Fruit fly (Drosophila melanogaster) whole organism, embryonic: ENCODE measurements around the gene Kua.

Source experiments
- Ada2b ChIP-seq: fragments of 200-800 bp; sonication (Bioruptor generic); IDR thresholded peaks from 2 replicates; pipeline ENCODE4 v1.3.6; 2022; ENCODE audit warnings: missing biosample characterization, missing genetic modification characterization
- Antp ChIP-seq: fragments of 200-800 bp; sonication (Bioruptor generic); optimal IDR thresholded peaks from 3 replicates; lab custom pipeline; 2016; ENCODE audit warnings: missing biosample characterization, missing genetic modification characterization
- CG10321 ChIP-seq: fragments of 200-800 bp; sonication (Bioruptor generic); IDR thresholded peaks from 2 replicates; pipeline ENCODE4 v1.3.6; 2022; ENCODE audit warnings: missing biosample characterization, missing genetic modification characterization
- CG10959 ChIP-seq: fragments of 200-800 bp; sonication (Bioruptor generic); IDR thresholded peaks from 2 replicates; pipeline ENCODE4 v1.3.6; 2022; ENCODE audit warnings: missing biosample characterization, missing genetic modification characterization
- CG11085 ChIP-seq: fragments of 200-800 bp; sonication (Bioruptor generic); IDR thresholded peaks from 2 replicates; pipeline ENCODE4 v1.3.6; 2022; ENCODE audit warnings: missing biosample characterization, missing genetic modification characterization
- CG11695 ChIP-seq: fragments of 200-800 bp; sonication (Bioruptor generic); IDR thresholded peaks from 3 replicates; pipeline ENCODE4 v1.3.6; 2022; ENCODE audit warnings: missing biosample characterization, missing genetic modification characterization
- CG11723 ChIP-seq: fragments of 200-800 bp; sonication (Bioruptor generic); optimal IDR thresholded peaks from 2 replicates; lab custom pipeline; 2017; ENCODE audit warnings: missing biosample characterization, mild to moderate bottlenecking, missing genetic modification characterization
- CG12744 ChIP-seq: fragments of 200-800 bp; sonication (Bioruptor generic); optimal IDR thresholded peaks from 2 replicates; lab custom pipeline; 2016; ENCODE audit warnings: missing biosample characterization, missing genetic modification characterization
- CG13624 ChIP-seq: fragments of 200-800 bp; sonication (Bioruptor generic); optimal IDR thresholded peaks from 2 replicates; lab custom pipeline; 2016; ENCODE audit warnings: missing biosample characterization, missing genetic modification characterization
- CG14860 ChIP-seq: fragments of 200-800 bp; sonication (Bioruptor generic); IDR thresholded peaks from 3 replicates; pipeline ENCODE4 v1.3.6; 2022; ENCODE audit warnings: missing biosample characterization, missing genetic modification characterization; ENCODE audit not compliant: partially characterized antibody
- CG15073 ChIP-seq: fragments of 200-800 bp; sonication (Bioruptor generic); optimal IDR thresholded peaks from 2 replicates; lab custom pipeline; 2016; ENCODE audit warnings: missing biosample characterization, missing genetic modification characterization
- CG1529 ChIP-seq: fragments of 200-800 bp; sonication (Bioruptor generic); optimal IDR thresholded peaks from 3 replicates; lab custom pipeline; 2018; ENCODE audit warnings: missing biosample characterization, missing genetic modification characterization
- CG16863 ChIP-seq: fragments of 200-800 bp; sonication (Bioruptor generic); optimal IDR thresholded peaks from 3 replicates; lab custom pipeline; 2016; ENCODE audit warnings: missing biosample characterization, missing genetic modification characterization
- CG17802 ChIP-seq: fragments of 200-800 bp; sonication (Bioruptor generic); optimal IDR thresholded peaks from 2 replicates; lab custom pipeline; 2018; ENCODE audit warnings: missing biosample characterization, mild to moderate bottlenecking, missing genetic modification characterization, moderate library complexity
- CG17829 ChIP-seq: fragments of 200-800 bp; optimal IDR thresholded peaks from 2 replicates; lab custom pipeline; 2019; ENCODE audit warnings: missing biosample characterization, mild to moderate bottlenecking, missing genetic modification characterization, moderate library complexity
- CG1832 ChIP-seq: fragments of 200-800 bp; sonication (Bioruptor generic); optimal IDR thresholded peaks from 2 replicates; lab custom pipeline; 2017; ENCODE audit warnings: missing biosample characterization, mild to moderate bottlenecking, missing genetic modification characterization, inconsistent platforms
- CG2129 ChIP-seq: fragments of 200-800 bp; sonication (Bioruptor generic); IDR thresholded peaks from 2 replicates; pipeline ENCODE4 v1.3.6; 2022; ENCODE audit warnings: missing biosample characterization, missing genetic modification characterization; ENCODE audit not compliant: partially characterized antibody
- CG2678 ChIP-seq: fragments of 200-800 bp; sonication (Bioruptor generic); optimal IDR thresholded peaks from 3 replicates; lab custom pipeline; 2019; ENCODE audit warnings: missing biosample characterization, mild to moderate bottlenecking, missing genetic modification characterization, moderate library complexity
- CG31388 ChIP-seq: fragments of 200-800 bp; sonication (Bioruptor generic); optimal IDR thresholded peaks from 2 replicates; lab custom pipeline; 2016; ENCODE audit warnings: missing biosample characterization, missing genetic modification characterization
- CG31441 ChIP-seq: fragments of 200-800 bp; sonication (Bioruptor generic); IDR thresholded peaks from 2 replicates; pipeline ENCODE4 v1.3.6; 2022; ENCODE audit warnings: missing biosample characterization, missing genetic modification characterization
- CG3407 ChIP-seq: fragments of 200-800 bp; sonication (Bioruptor generic); optimal IDR thresholded peaks from 2 replicates; lab custom pipeline; 2018; ENCODE audit warnings: missing biosample characterization, mild to moderate bottlenecking, missing genetic modification characterization
- CG4820 ChIP-seq: fragments of 200-800 bp; sonication (Bioruptor generic); optimal IDR thresholded peaks from 3 replicates; lab custom pipeline; 2016; ENCODE audit warnings: missing biosample characterization, missing genetic modification characterization
- CG5953 ChIP-seq: fragments of 200-800 bp; sonication (Bioruptor generic); IDR thresholded peaks from 2 replicates; pipeline ENCODE4 v1.3.6; 2022; ENCODE audit warnings: missing biosample characterization, missing genetic modification characterization
- CG7372 ChIP-seq: fragments of 200-800 bp; sonication (Bioruptor generic); IDR thresholded peaks from 2 replicates; pipeline ENCODE4 v1.3.6; 2022; ENCODE audit warnings: missing biosample characterization, missing genetic modification characterization
- CG7786 ChIP-seq: fragments of 200-800 bp; sonication (Bioruptor generic); optimal IDR thresholded peaks from 2 replicates; lab custom pipeline; 2016; ENCODE audit warnings: missing biosample characterization, missing genetic modification characterization
- CG7987 ChIP-seq: fragments of 200-800 bp; sonication (Bioruptor generic); optimal IDR thresholded peaks from 2 replicates; lab custom pipeline; 2018; ENCODE audit warnings: missing biosample characterization, mild to moderate bottlenecking, missing genetic modification characterization, moderate library complexity
- CG8089 ChIP-seq: fragments of 200-800 bp; sonication (Bioruptor generic); optimal IDR thresholded peaks from 3 replicates; lab custom pipeline; 2016; ENCODE audit warnings: missing biosample characterization, missing genetic modification characterization
- CoRest ChIP-seq: fragments of 200-800 bp; sonication (Bioruptor generic); optimal IDR thresholded peaks from 3 replicates; lab custom pipeline; 2018; ENCODE audit warnings: missing biosample characterization, mild to moderate bottlenecking, missing genetic modification characterization, moderate library complexity
- E2f1 ChIP-seq: fragments of 200-800 bp; sonication (Bioruptor generic); IDR thresholded peaks from 2 replicates; pipeline ENCODE4 v1.3.6; 2022; ENCODE audit warnings: missing biosample characterization, missing genetic modification characterization
- Fer3 ChIP-seq: fragments of 200-800 bp; sonication (Bioruptor generic); optimal IDR thresholded peaks from 2 replicates; lab custom pipeline; 2018; ENCODE audit warnings: missing biosample characterization, mild to moderate bottlenecking, missing genetic modification characterization, moderate library complexity
- Jarid2 ChIP-seq: fragments of 200-800 bp; sonication (Bioruptor generic); optimal IDR thresholded peaks from 3 replicates; lab custom pipeline; 2017; ENCODE audit warnings: mild to moderate bottlenecking, missing biosample characterization, missing genetic modification reagents, missing genetic modification characterization
- MBD-R2 ChIP-seq: fragments of 200-800 bp; sonication (Bioruptor generic); IDR thresholded peaks from 2 replicates; pipeline ENCODE4 v1.3.6; 2022; ENCODE audit warnings: missing biosample characterization, missing genetic modification characterization
- Rfx ChIP-seq: fragments of 200-800 bp; sonication (Bioruptor generic); IDR thresholded peaks from 2 replicates; pipeline ENCODE4 v1.3.6; 2022; ENCODE audit warnings: missing biosample characterization, missing genetic modification characterization
- Spps ChIP-seq: fragments of 200-800 bp; sonication (Bioruptor generic); optimal IDR thresholded peaks from 2 replicates; lab custom pipeline; 2018; ENCODE audit warnings: missing biosample characterization, mild to moderate bottlenecking, missing genetic modification characterization
- Vsx1 ChIP-seq: fragments of 200-800 bp; sonication (Bioruptor generic); optimal IDR thresholded peaks from 2 replicates; lab custom pipeline; 2017; ENCODE audit warnings: missing biosample characterization, mild to moderate bottlenecking, missing genetic modification characterization, missing genetic modification reagents
- Xbp1 ChIP-seq: fragments of 200-800 bp; sonication (Bioruptor generic); optimal IDR thresholded peaks from 3 replicates; lab custom pipeline; 2016; ENCODE audit warnings: missing biosample characterization, mild to moderate bottlenecking, missing genetic modification characterization
- bigmax ChIP-seq: fragments of 200-800 bp; sonication (Bioruptor generic); optimal IDR thresholded peaks from 2 replicates; lab custom pipeline; 2018; ENCODE audit warnings: missing biosample characterization, mild to moderate bottlenecking, missing genetic modification characterization
- br ChIP-seq: fragments of >200 bp; optimal IDR thresholded peaks from 2 replicates; lab custom pipeline; 2017
- btn ChIP-seq: fragments of 200-800 bp; sonication (Bioruptor generic); optimal IDR thresholded peaks from 2 replicates; lab custom pipeline; 2016; ENCODE audit warnings: missing biosample characterization, missing genetic modification characterization
- chn ChIP-seq: fragments of 200-800 bp; sonication (Bioruptor generic); optimal IDR thresholded peaks from 2 replicates; lab custom pipeline; 2016; ENCODE audit warnings: missing biosample characterization, missing genetic modification characterization
- dysf ChIP-seq: fragments of 200-800 bp; sonication (Bioruptor generic); IDR thresholded peaks from 3 replicates; pipeline ENCODE4 v1.3.6; 2022; ENCODE audit warnings: missing biosample characterization, missing genetic modification characterization
- fru ChIP-seq: fragments of >200 bp; optimal IDR thresholded peaks from 2 replicates; lab custom pipeline; 2017
- gem ChIP-seq: fragments of 200-800 bp; sonication (Bioruptor generic); optimal IDR thresholded peaks from 2 replicates; lab custom pipeline; 2019; ENCODE audit warnings: missing biosample characterization, mild to moderate bottlenecking, missing genetic modification characterization, moderate library complexity
- hth ChIP-seq: fragments of >200 bp; optimal IDR thresholded peaks from 2 replicates; lab custom pipeline; 2017; ENCODE audit warnings: inconsistent platforms
- otp ChIP-seq: fragments of 200-800 bp; sonication (Bioruptor generic); IDR thresholded peaks from 3 replicates; pipeline ENCODE4, ENCODE4 v1.3.6; 2022; ENCODE audit warnings: missing biosample characterization, missing genetic modification characterization
- pb ChIP-seq: fragments of 200-800 bp; sonication (Bioruptor generic); optimal IDR thresholded peaks from 3 replicates; lab custom pipeline; 2016; ENCODE audit warnings: missing biosample characterization, missing genetic modification characterization
- ranshi ChIP-seq: fragments of 200-800 bp; sonication (Bioruptor generic); IDR thresholded peaks from 2 replicates; pipeline ENCODE4 v1.3.6; 2022; ENCODE audit warnings: missing biosample characterization, missing genetic modification characterization
- sens ChIP-seq: fragments of 200-800 bp; sonication (Bioruptor generic); peaks from one replicate; lab custom pipeline; 2016; ENCODE audit warnings: missing biosample characterization, missing genetic modification characterization
- sna ChIP-seq: fragments of 200-800 bp; sonication (Bioruptor generic); IDR thresholded peaks from 2 replicates; pipeline ENCODE4 v1.3.6; 2022; ENCODE audit warnings: missing biosample characterization, missing genetic modification characterization; ENCODE audit not compliant: partially characterized antibody
- toy ChIP-seq: fragments of 200-800 bp; sonication (Bioruptor generic); IDR thresholded peaks from 2 replicates; pipeline ENCODE4 v1.3.6; 2022; ENCODE audit warnings: missing biosample characterization, missing genetic modification characterization
- zen2 ChIP-seq: fragments of 200-800 bp; sonication (Bioruptor generic); IDR thresholded peaks from 3 replicates; pipeline ENCODE4 v1.3.6; 2022; ENCODE audit warnings: missing biosample characterization, missing genetic modification characterization; ENCODE audit not compliant: partially characterized antibody

Gene Kua

DNA sequence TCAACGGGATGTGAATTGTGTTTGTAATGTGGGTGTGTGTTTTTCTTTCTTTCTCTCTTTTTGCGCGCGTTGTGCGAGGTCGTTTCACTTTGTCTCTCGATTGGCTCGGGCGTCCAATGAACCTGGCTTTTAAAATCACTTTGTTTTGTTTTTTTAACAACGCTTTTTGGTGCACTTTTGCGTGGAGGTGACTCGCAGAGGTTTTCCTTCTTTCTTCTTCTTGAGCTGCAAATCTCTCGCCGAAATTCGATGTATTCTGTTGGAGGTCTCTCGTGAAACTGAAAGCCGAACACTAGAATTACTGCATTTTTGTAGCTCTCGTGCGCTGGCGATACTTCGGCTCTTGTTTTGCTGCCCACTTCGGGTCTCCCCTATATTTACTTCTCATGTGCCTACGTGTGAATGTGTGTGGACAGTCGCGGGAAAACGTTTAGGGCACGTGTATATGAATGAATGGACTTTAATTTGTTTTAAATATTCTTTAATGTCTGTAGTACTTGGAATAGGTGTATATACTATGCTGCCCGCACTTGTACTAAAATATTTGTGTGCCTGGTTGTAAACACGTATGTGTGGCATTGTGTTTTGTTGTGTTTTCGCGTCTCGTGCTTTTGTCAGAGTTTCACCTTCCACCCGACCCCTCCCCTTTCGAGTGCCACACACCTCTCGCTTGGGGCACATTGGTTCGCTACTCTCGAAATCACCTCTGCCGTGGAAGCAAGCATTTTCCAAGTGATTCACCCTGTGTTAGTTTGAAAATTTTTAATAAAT lies 12.4 kb upstream of the Kua start, which contains the start of gene fok (continued):
- TF ChIP-seq CG4820 (GFP tag; lab: Kevin White, UChicago) (peak; percentile 93), MBD-R2 (GFP tag; lab: Robert Waterston, UW) (peak; percentile 89), CG11085 (peak; percentile 79), CG12744 (GFP tag; lab: Kevin White, UChicago) (peak; percentile 93), CG8089 (peak; percentile 90), CG31441 (GFP tag; lab: Robert Waterston, UW) (peak; percentile 93), sna (GFP tag; lab: Robert Waterston, UW) (no peak), br (lab: Kevin White, UChicago) (no peak), CG7786 (peak; percentile 96), dysf (GFP tag; lab: Robert Waterston, UW) (peak; percentile 98), CG14860 (0 out of 3 replicates have a peak, but pooled peaks have one; percentile 32), Rfx (peak; percentile 97), fru (lab: Kevin White, UChicago) (no peak), zen2 (GFP tag; lab: Robert Waterston, UW) (0 out of 3 replicates have a peak, but pooled peaks have one; percentile 7), otp (GFP tag; lab: Robert Waterston, UW) (peak; percentile 86), gem (tag; lab: Kevin White, UChicago) (peak; percentile 98), Jarid2 (GFP tag; lab: Kevin White, UChicago) (peak; percentile 82), btn (GFP tag; lab: Kevin White, UChicago) (peak; percentile 87), Antp (GFP tag; lab: Kevin White, UChicago) (peak; percentile 93), CG7987 (peak; percentile 95), CG17802 (tag; lab: Kevin White, UChicago) (peak; percentile 71), CG5953 (GFP tag; lab: Robert Waterston, UW) (peak; percentile 93), CG1529 (GFP tag; lab: Kevin White, UChicago) (peak; percentile 96), chn (peak; percentile 94), Vsx1 (GFP tag; lab: Kevin White, UChicago) (peak; percentile 92), E2f1 (GFP tag; lab: Robert Waterston, UW) (peak; percentile 92), CG7372 (GFP tag; lab: Robert Waterston, UW) (peak; percentile 92), CG11723 (GFP tag; lab: Kevin White, UChicago) (peak; percentile 96), CG13624 (GFP tag; lab: Kevin White, UChicago) (peak; percentile 95), CG2129 (GFP tag; lab: Robert Waterston, UW) (no peak), pb (GFP tag; lab: Kevin White, UChicago) (peak; percentile 91), CG3407 (GFP tag; lab: Kevin White, UChicago) (peak; percentile 91), CoRest (tag; lab: Kevin White, UChicago) (peak; percentile 97), CG31388 (GFP tag; lab: Kevin White, UChicago) (peak; percentile 86), ranshi (GFP tag; lab: Robert Waterston, UW) (peak; percentile 94), bigmax (GFP tag; lab: Kevin White, UChicago) (peak; percentile 44), hth (lab: Kevin White, UChicago) (no peak), toy (GFP tag; lab: Robert Waterston, UW) (peak; percentile 81), sens (GFP tag; lab: Kevin White, UChicago) (peak; percentile 99), CG1832 (no peak), Fer3 (tag; lab: Kevin White, UChicago) (peak; percentile 96), CG15073 (peak; percentile 70), CG11695 (GFP tag; lab: Robert Waterston, UW) (peak; percentile 96), Spps (tag; lab: Kevin White, UChicago) (peak; percentile 92), CG17829 (tag; lab: Kevin White, UChicago) (peak; percentile 97), CG10321 (GFP tag; lab: Robert Waterston, UW) (peak; percentile 71; the same call in 1 of the 2 replicates), CG2678 (tag; lab: Kevin White, UChicago) (peak; percentile 99), Ada2b (GFP tag; lab: Robert Waterston, UW) (peak; percentile 91), CG16863 (GFP tag; lab: Kevin White, UChicago) (peak; percentile 95), Xbp1 (peak; percentile 96), CG10959 (GFP tag; lab: Robert Waterston, UW) (peak; percentile 89)
